Worm (Caenorhabditis elegans) whole organism, young adult: Measurements from ENCODE around the gene C23H5.12.

Source experiments
- T07F8.4 ChIP-seq: sonication (generic microtip); optimal IDR thresholded peaks from 2 replicates; lab custom pipeline; 2016; ENCODE audit warnings: mild to moderate bottlenecking, missing genetic modification characterization, moderate library complexity, missing compliant biosample characterization
- akir-1 ChIP-seq: fragments of 200-800 bp; sonication (Bioruptor generic); optimal IDR thresholded peaks from 2 replicates; lab custom pipeline; 2018; ENCODE audit warnings: mild to moderate bottlenecking, missing genetic modification characterization, moderate library complexity, missing compliant biosample characterization
- dpl-1 ChIP-seq: fragments of 150-350 bp; optimal IDR thresholded peaks from 2 replicates; lab custom pipeline; 2014; ENCODE audit warnings: missing biosample characterization, missing genetic modification reagents, missing genetic modification characterization
- madf-6 ChIP-seq: fragments of 200-800 bp; sonication (Bioruptor generic); IDR thresholded peaks from 2 replicates; pipeline ENCODE4 v1.3.6; 2022; ENCODE audit warnings: missing genetic modification reagents, missing genetic modification characterization, missing compliant biosample characterization
- tbp1 ChIP-seq: fragments of 200-800 bp; sonication (Bioruptor generic); optimal IDR thresholded peaks from 2 replicates; lab custom pipeline; 2018; ENCODE audit warnings: mild to moderate bottlenecking, missing genetic modification characterization, missing compliant biosample characterization

DNA sequence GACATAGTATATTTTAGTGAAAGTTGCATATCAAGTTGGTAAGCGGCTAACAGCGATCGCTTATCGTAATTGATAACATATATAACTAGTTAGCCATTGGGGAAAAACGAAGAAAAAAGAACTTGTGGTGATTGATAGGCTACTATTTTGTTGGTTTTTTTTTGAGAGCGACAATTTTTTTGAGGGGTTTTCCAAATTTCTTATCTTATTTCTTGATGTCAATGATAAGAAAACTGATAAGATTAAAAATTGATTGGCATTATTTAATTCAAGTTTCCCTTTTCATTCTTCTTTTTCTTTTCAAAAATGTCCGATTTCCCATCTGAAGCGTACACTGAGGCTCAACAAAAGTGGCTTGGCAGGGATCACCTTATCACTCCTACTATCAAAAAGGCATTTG, 2.6 kb upstream of the C23H5.12 start, which contains the start of gene prmt-6:
- TF ChIP-seq dpl-1 (GFP tag; lab: Kevin White, UChicago), result no peak
- TF ChIP-seq T07F8.4 (tag; lab: Kevin White, UChicago), result no peak
- TF ChIP-seq madf-6 (GFP tag; lab: Robert Waterston, UW), result no peak
- no peak for TF ChIP-seq tbp1
- no peak for TF ChIP-seq akir-1 (GFP tag; lab: Kevin White, UChicago)
